Fruit fly (Drosophila melanogaster) whole organism, embryonic: ENCODE results near the gene Prosalpha6T.
A peak's percentile ranks its signal among the peaks of the same experiment; 100 is the strongest.

Experiments
- CG12155 ChIP-seq: fragments of 200-800 bp; sonication (Bioruptor generic); optimal IDR thresholded peaks from 3 replicates; lab custom pipeline; 2016; ENCODE audit warnings: missing biosample characterization, missing genetic modification characterization
- CG12236 ChIP-seq: fragments of 200-800 bp; sonication (Bioruptor generic); optimal IDR thresholded peaks from 2 replicates; lab custom pipeline; 2016; ENCODE audit warnings: missing biosample characterization, missing genetic modification characterization
- CG12391 ChIP-seq: fragments of 200-800 bp; sonication (Bioruptor generic); optimal IDR thresholded peaks from 3 replicates; lab custom pipeline; 2018; ENCODE audit warnings: missing biosample characterization, mild to moderate bottlenecking, missing genetic modification characterization, moderate library complexity
- CG16813 ChIP-seq: fragments of 200-800 bp; sonication (Bioruptor generic); IDR thresholded peaks from 3 replicates; pipeline ENCODE4 v1.3.6; 2022; ENCODE audit warnings: missing biosample characterization, missing genetic modification characterization; ENCODE audit not compliant: partially characterized antibody
- CG16815 ChIP-seq: fragments of 200-800 bp; sonication (Bioruptor generic); optimal IDR thresholded peaks from 3 replicates; lab custom pipeline; 2017; ENCODE audit warnings: missing biosample characterization, mild to moderate bottlenecking, missing genetic modification characterization
- CG17186 ChIP-seq: fragments of 200-800 bp; sonication (Bioruptor generic); optimal IDR thresholded peaks from 3 replicates; lab custom pipeline; 2017; ENCODE audit warnings: missing biosample characterization, missing genetic modification reagents, missing genetic modification characterization
- CG17359 ChIP-seq: fragments of 200-800 bp; sonication (Bioruptor generic); optimal IDR thresholded peaks from 3 replicates; lab custom pipeline; 2018; ENCODE audit warnings: missing biosample characterization, mild to moderate bottlenecking, missing genetic modification characterization, moderate library complexity
- CG18011 ChIP-seq: fragments of 200-800 bp; sonication (Bioruptor generic); optimal IDR thresholded peaks from 2 replicates; lab custom pipeline; 2017; ENCODE audit warnings: missing biosample characterization, missing genetic modification characterization, mild to moderate bottlenecking, moderate library complexity, missing genotype
- CG2712 ChIP-seq: fragments of 200-800 bp; optimal IDR thresholded peaks from 3 replicates; lab custom pipeline; 2019; ENCODE audit warnings: missing biosample characterization, mild to moderate bottlenecking, missing genetic modification characterization, moderate library complexity
- CG31224 ChIP-seq: fragments of 200-800 bp; sonication (Bioruptor generic); IDR thresholded peaks from 2 replicates; pipeline ENCODE4 v1.3.6; 2022; ENCODE audit warnings: missing biosample characterization, missing genetic modification characterization
- CG3281 ChIP-seq: fragments of 200-800 bp; sonication (Bioruptor generic); optimal IDR thresholded peaks from 3 replicates; lab custom pipeline; 2017; ENCODE audit warnings: missing biosample characterization, mild to moderate bottlenecking, missing genetic modification characterization
- CG33557 ChIP-seq: fragments of 200-800 bp; sonication (Bioruptor generic); optimal IDR thresholded peaks from 2 replicates; lab custom pipeline; 2019; ENCODE audit warnings: missing biosample characterization, mild to moderate bottlenecking, missing genetic modification characterization, moderate library complexity
- CG3847 ChIP-seq: fragments of 200-800 bp; sonication (Bioruptor generic); IDR thresholded peaks from 2 replicates; pipeline ENCODE4 v1.3.6; 2022; ENCODE audit warnings: missing biosample characterization, missing genetic modification characterization
- CG4282 ChIP-seq: fragments of 200-800 bp; sonication (Bioruptor generic); optimal IDR thresholded peaks from 2 replicates; lab custom pipeline; 2016; ENCODE audit warnings: missing biosample characterization, missing genetic modification characterization
- CG4360 ChIP-seq: fragments of 200-800 bp; sonication (Bioruptor generic); IDR thresholded peaks from 2 replicates; pipeline ENCODE4 v1.3.6; 2022; ENCODE audit warnings: missing biosample characterization, missing genetic modification characterization
- CG43689 ChIP-seq: fragments of 200-800 bp; sonication (Bioruptor generic); IDR thresholded peaks from 2 replicates; pipeline ENCODE4 v1.3.6; 2022; ENCODE audit warnings: missing biosample characterization, missing genetic modification characterization
- CG7271 ChIP-seq: fragments of 200-800 bp; sonication (Bioruptor generic); optimal IDR thresholded peaks from 2 replicates; lab custom pipeline; 2018; ENCODE audit warnings: missing biosample characterization, mild to moderate bottlenecking, missing genetic modification characterization, moderate library complexity
- Dbx ChIP-seq: fragments of 200-800 bp; sonication (Bioruptor generic); IDR thresholded peaks from 3 replicates; pipeline ENCODE4 v1.3.6; 2022; ENCODE audit warnings: missing biosample characterization, missing genetic modification characterization
- Drgx ChIP-seq: fragments of 200-800 bp; sonication (Bioruptor generic); IDR thresholded peaks from 2 replicates; pipeline ENCODE4 v1.3.6; 2022; ENCODE audit warnings: missing biosample characterization, missing genetic modification characterization
- Elba2 ChIP-seq: fragments of 200-800 bp; sonication (Bioruptor generic); optimal IDR thresholded peaks from 3 replicates; lab custom pipeline; 2016; ENCODE audit warnings: missing biosample characterization, missing genetic modification characterization
- HLH4C ChIP-seq: fragments of 200-800 bp; sonication (Bioruptor generic); IDR thresholded peaks from 3 replicates; pipeline ENCODE4 v1.3.6; 2022; ENCODE audit warnings: missing biosample characterization, missing genetic modification characterization; ENCODE audit not compliant: partially characterized antibody
- HmgZ ChIP-seq: fragments of 200-800 bp; sonication (Bioruptor generic); optimal IDR thresholded peaks from 2 replicates; lab custom pipeline; 2018; ENCODE audit warnings: missing biosample characterization, mild to moderate bottlenecking, missing genetic modification characterization
- Hsf ChIP-seq: fragments of 200-800 bp; sonication (Bioruptor generic); optimal IDR thresholded peaks from 3 replicates; lab custom pipeline; 2016; ENCODE audit warnings: missing biosample characterization, missing genetic modification characterization
- Optix ChIP-seq: fragments of 200-800 bp; sonication (Bioruptor generic); IDR thresholded peaks from 3 replicates; pipeline ENCODE4 v1.3.6; 2022; ENCODE audit warnings: missing biosample characterization, missing genetic modification characterization
- Scr ChIP-seq: fragments of 200-800 bp; sonication (Bioruptor generic); IDR thresholded peaks from 2 replicates; pipeline ENCODE4 v1.3.6; 2022; ENCODE audit warnings: missing biosample characterization, missing genetic modification characterization; ENCODE audit not compliant: partially characterized antibody
- Ssrp ChIP-seq: fragments of 200-800 bp; sonication (Bioruptor generic); optimal IDR thresholded peaks from 2 replicates; lab custom pipeline; 2018; ENCODE audit warnings: missing biosample characterization, mild to moderate bottlenecking, missing genetic modification characterization, moderate library complexity
- Trl ChIP-seq, 3 experiments: fragments of >200 bp in 2 of 3; fragments of 200-800 bp in 1 of 3; sonication (Bioruptor generic) in 1 of 3; optimal IDR thresholded peaks; 2 replicates in 1 of 3; 3 replicates in 2 of 3; lab custom pipeline; 2016 to 2017; ENCODE audit warnings: missing biosample characterization in 1 of 3, missing genetic modification characterization in 1 of 3
- abd-A ChIP-seq: fragments of 200-800 bp; sonication (Bioruptor generic); optimal IDR thresholded peaks from 3 replicates; lab custom pipeline; 2019; ENCODE audit warnings: missing biosample characterization, mild to moderate bottlenecking, missing genetic modification characterization, moderate library complexity
- cad ChIP-seq: fragments of >200 bp; optimal IDR thresholded peaks from 2 replicates; lab custom pipeline; 2017; ENCODE audit warnings: missing biosample characterization, missing genetic modification characterization
- chinmo ChIP-seq: fragments of 200-800 bp; sonication (Bioruptor generic); IDR thresholded peaks from 4 replicates; pipeline ENCODE4 v1.3.6; 2022; ENCODE audit warnings: missing biosample characterization, missing genetic modification characterization; ENCODE audit not compliant: partially characterized antibody
- dan ChIP-seq: fragments of 200-800 bp; sonication (Bioruptor generic); IDR thresholded peaks from 2 replicates; pipeline ENCODE4 v1.3.6; 2022; ENCODE audit warnings: missing biosample characterization, missing genetic modification characterization
- dpn ChIP-seq, 2 experiments: fragments of 200-800 bp; sonication (Bioruptor generic); optimal IDR thresholded peaks; 3 replicates each; lab custom pipeline; 2016; ENCODE audit warnings: missing biosample characterization in 2 of 2, missing genetic modification characterization in 2 of 2
- ems ChIP-seq: fragments of 200-800 bp; sonication (Bioruptor generic); optimal IDR thresholded peaks from 3 replicates; lab custom pipeline; 2016; ENCODE audit warnings: missing biosample characterization, missing genetic modification characterization
- en ChIP-seq: fragments of 200-800 bp; sonication (Bioruptor generic); optimal IDR thresholded peaks from 2 replicates; lab custom pipeline; 2016; ENCODE audit warnings: missing biosample characterization, missing genetic modification characterization
- gsb-n ChIP-seq: fragments of 200-800 bp; sonication (Bioruptor generic); optimal IDR thresholded peaks from 3 replicates; lab custom pipeline; 2018; ENCODE audit warnings: missing biosample characterization, mild to moderate bottlenecking, missing genetic modification characterization
- insv ChIP-seq, 2 experiments: fragments of 200-800 bp; sonication (Bioruptor generic); optimal IDR thresholded peaks; 3 replicates each; lab custom pipeline; 2016 to 2018; ENCODE audit warnings: missing biosample characterization in 2 of 2, missing genetic modification characterization in 2 of 2
- kah ChIP-seq: fragments of 200-800 bp; sonication (Bioruptor generic); optimal IDR thresholded peaks from 2 replicates; lab custom pipeline; 2018; ENCODE audit warnings: missing biosample characterization, mild to moderate bottlenecking, missing genetic modification characterization
- kay ChIP-seq: fragments of 200-800 bp; sonication (Bioruptor generic); optimal IDR thresholded peaks from 2 replicates; lab custom pipeline; 2016; ENCODE audit warnings: missing biosample characterization, missing genetic modification characterization
- kni ChIP-seq: fragments of 200-800 bp; sonication (Bioruptor generic); optimal IDR thresholded peaks from 3 replicates; lab custom pipeline; 2017; ENCODE audit warnings: mild to moderate bottlenecking, missing biosample characterization, missing genetic modification reagents, missing genetic modification characterization
- mam ChIP-seq: fragments of 200-800 bp; sonication (Bioruptor generic); optimal IDR thresholded peaks from 3 replicates; lab custom pipeline; 2016; ENCODE audit warnings: missing biosample characterization, missing genetic modification characterization
- mld ChIP-seq: fragments of 200-800 bp; sonication (Bioruptor generic); IDR thresholded peaks from 3 replicates; pipeline ENCODE4 v1.3.6; 2022; ENCODE audit warnings: missing biosample characterization, missing genetic modification characterization; ENCODE audit not compliant: partially characterized antibody
- nmo ChIP-seq: fragments of 200-800 bp; sonication (Bioruptor generic); optimal IDR thresholded peaks from 2 replicates; lab custom pipeline; 2018; ENCODE audit warnings: missing biosample characterization, mild to moderate bottlenecking, missing genetic modification characterization, moderate library complexity
- nom ChIP-seq: fragments of 200-800 bp; sonication (Bioruptor generic); optimal IDR thresholded peaks from 2 replicates; lab custom pipeline; 2017; ENCODE audit warnings: missing biosample characterization, missing genetic modification characterization, mild to moderate bottlenecking, moderate library complexity, missing genetic modification reagents
- oc ChIP-seq: fragments of 200-800 bp; sonication (Bioruptor generic); optimal IDR thresholded peaks from 2 replicates; lab custom pipeline; 2018; ENCODE audit warnings: missing biosample characterization, mild to moderate bottlenecking, missing genetic modification characterization, moderate library complexity
- sna ChIP-seq: fragments of 200-800 bp; sonication (Bioruptor generic); IDR thresholded peaks from 2 replicates; pipeline ENCODE4 v1.3.6; 2022; ENCODE audit warnings: missing biosample characterization, missing genetic modification characterization; ENCODE audit not compliant: partially characterized antibody
- tgo ChIP-seq: fragments of 200-800 bp; sonication (Bioruptor generic); IDR thresholded peaks from 3 replicates; pipeline ENCODE4 v1.3.6; 2022; ENCODE audit warnings: missing biosample characterization, missing genetic modification characterization
- unc-4 ChIP-seq: fragments of 200-800 bp; sonication (Bioruptor generic); IDR thresholded peaks from 2 replicates; pipeline ENCODE4 v1.3.6; 2022; ENCODE audit warnings: missing biosample characterization, missing genetic modification characterization; ENCODE audit not compliant: partially characterized antibody
- zen ChIP-seq: fragments of 200-800 bp; sonication (Bioruptor generic); optimal IDR thresholded peaks from 3 replicates; lab custom pipeline; 2018; ENCODE audit warnings: missing biosample characterization, mild to moderate bottlenecking, missing genetic modification characterization, moderate library complexity

The Prosalpha6T gene

dm6 chr2L:13219281-13220092 lies 12.4 kb upstream of the Prosalpha6T start, which contains the start of the genes CG9426 and mRF1 (continued):
- peak; percentile 95 for TF ChIP-seq mld (GFP tag; lab: Robert Waterston, UW)
- TF ChIP-seq sna (GFP tag; lab: Robert Waterston, UW), result peak; percentile 95
- peak; percentile 23 for TF ChIP-seq mam (GFP tag; lab: Kevin White, UChicago)
- peak; percentile 86 for TF ChIP-seq Elba2 (GFP tag; lab: Kevin White, UChicago)
- TF ChIP-seq CG43689 (GFP tag; lab: Robert Waterston, UW), result no peak
- 0 out of 3 replicates have a peak, but pooled peaks have one; percentile 35 for TF ChIP-seq Dbx (GFP tag; lab: Robert Waterston, UW)
- TF ChIP-seq CG12155, result peak; percentile 17
- no peak for TF ChIP-seq tgo (GFP tag; lab: Robert Waterston, UW)
- TF ChIP-seq CG12391 (tag; lab: Kevin White, UChicago), result peak; percentile 50
- peak; percentile 13 for TF ChIP-seq CG3281 (GFP tag; lab: Kevin White, UChicago)
- no peak for TF ChIP-seq en (GFP tag; lab: Kevin White, UChicago)
- no peak for TF ChIP-seq Drgx (GFP tag; lab: Robert Waterston, UW)
- TF ChIP-seq kay (GFP tag; lab: Kevin White, UChicago), result no peak
- TF ChIP-seq CG16815 (GFP tag; lab: Kevin White, UChicago), result no peak
- no peak for TF ChIP-seq CG31224 (GFP tag; lab: Robert Waterston, UW)
- no peak for TF ChIP-seq Ssrp
- TF ChIP-seq CG2712, result peak; percentile 59
- TF ChIP-seq HLH4C, result peak; percentile 97
- peak; percentile 30 for TF ChIP-seq ems (GFP tag; lab: Kevin White, UChicago)
- TF ChIP-seq CG4360 (GFP tag; lab: Robert Waterston, UW), result peak; percentile 97
- TF ChIP-seq kni, result peak; percentile 62
- TF ChIP-seq CG16813 (GFP tag; lab: Robert Waterston, UW), result peak; percentile 100
- TF ChIP-seq CG18011 (GFP tag; lab: Kevin White, UChicago), result peak; percentile 13
- peak; percentile 50 for TF ChIP-seq nmo (GFP tag; lab: Kevin White, UChicago)
- TF ChIP-seq CG33557 (GFP tag; lab: Kevin White, UChicago), result no peak
- peak; percentile 19 for TF ChIP-seq CG17186 (GFP tag; lab: Kevin White, UChicago)
- TF ChIP-seq gsb-n (tag; lab: Kevin White, UChicago), result no peak
- TF ChIP-seq kah (GFP tag; lab: Kevin White, UChicago), result no peak
- peak; percentile 31 for TF ChIP-seq Hsf (GFP tag; lab: Kevin White, UChicago)
- peak; percentile 98 for TF ChIP-seq unc-4 (GFP tag; lab: Robert Waterston, UW)
- TF ChIP-seq dan (GFP tag; lab: Robert Waterston, UW), result no peak
- no peak for TF ChIP-seq Trl (optimal IDR thresholded peaks at IDR 0.05; lab: Kevin White, UChicago)
- TF ChIP-seq Trl (GFP tag; optimal IDR thresholded peaks at IDR 0.05; lab: Kevin White, UChicago), result peak; percentile 10
- no peak for TF ChIP-seq CG12236
- TF ChIP-seq CG4282, result no peak
- no peak for TF ChIP-seq abd-A (tag; lab: Kevin White, UChicago)
- TF ChIP-seq CG7271, result no peak
- TF ChIP-seq chinmo (GFP tag; lab: Robert Waterston, UW), result peak; percentile 98
- TF ChIP-seq insv (GFP tag; optimal IDR thresholded peaks at IDR 0.05; lab: Kevin White, UChicago), result peak; percentile 84 to 96
- TF ChIP-seq CG17359 (tag; lab: Kevin White, UChicago), result peak; percentile 20
- no peak for TF ChIP-seq nom (GFP tag; lab: Kevin White, UChicago)
- peak; percentile 17 to 24 for TF ChIP-seq dpn (GFP tag; optimal IDR thresholded peaks at IDR 0.05; lab: Kevin White, UChicago)
- no peak for TF ChIP-seq CG3847 (GFP tag; lab: Robert Waterston, UW)
- TF ChIP-seq HmgZ, result peak; percentile 37
- no peak for TF ChIP-seq zen (tag; lab: Kevin White, UChicago)
- TF ChIP-seq Optix, result no peak
- TF ChIP-seq oc (tag; lab: Kevin White, UChicago), result no peak
- peak; percentile 97 for TF ChIP-seq Scr (GFP tag; lab: Robert Waterston, UW)
- no peak for TF ChIP-seq cad (GFP tag; lab: Kevin White, UChicago)
